Fruit fly (Drosophila melanogaster) whole organism, embryonic: Measurements from ENCODE around the gene Cip4.
A peak's percentile ranks its signal among the peaks of the same experiment; 100 is the strongest.

Experiments used
- Asciz ChIP-seq: fragments of 200-800 bp; sonication (Bioruptor generic); optimal IDR thresholded peaks from 2 replicates; lab custom pipeline; 2017; ENCODE audit warnings: missing biosample characterization, mild to moderate bottlenecking, missing genetic modification characterization, missing genetic modification reagents
- CG10565 ChIP-seq: fragments of 200-800 bp; sonication (Bioruptor generic); optimal IDR thresholded peaks from 3 replicates; lab custom pipeline; 2016; ENCODE audit warnings: missing biosample characterization, mild to moderate bottlenecking, missing genetic modification characterization
- CG11085 ChIP-seq: fragments of 200-800 bp; sonication (Bioruptor generic); IDR thresholded peaks from 2 replicates; pipeline ENCODE4 v1.3.6; 2022; ENCODE audit warnings: missing biosample characterization, missing genetic modification characterization
- CG12155 ChIP-seq: fragments of 200-800 bp; sonication (Bioruptor generic); optimal IDR thresholded peaks from 3 replicates; lab custom pipeline; 2016; ENCODE audit warnings: missing biosample characterization, missing genetic modification characterization
- CG1603 ChIP-seq: fragments of 200-800 bp; sonication (Bioruptor generic); optimal IDR thresholded peaks from 2 replicates; lab custom pipeline; 2019; ENCODE audit warnings: missing biosample characterization, mild to moderate bottlenecking, missing genetic modification characterization, moderate library complexity
- CG17568 ChIP-seq: fragments of 200-800 bp; sonication (Bioruptor generic); optimal IDR thresholded peaks from 2 replicates; lab custom pipeline; 2018; ENCODE audit warnings: missing biosample characterization, mild to moderate bottlenecking, missing genetic modification characterization, moderate library complexity
- CG1792 ChIP-seq: fragments of 200-800 bp; sonication (Bioruptor generic); optimal IDR thresholded peaks from 2 replicates; lab custom pipeline; 2016; ENCODE audit warnings: missing biosample characterization, missing genetic modification characterization
- CG18764 ChIP-seq: fragments of 200-800 bp; sonication (Bioruptor generic); optimal IDR thresholded peaks from 3 replicates; lab custom pipeline; 2016; ENCODE audit warnings: missing biosample characterization, missing genetic modification characterization
- CG2678 ChIP-seq: fragments of 200-800 bp; sonication (Bioruptor generic); optimal IDR thresholded peaks from 3 replicates; lab custom pipeline; 2019; ENCODE audit warnings: missing biosample characterization, mild to moderate bottlenecking, missing genetic modification characterization, moderate library complexity
- CG30403 ChIP-seq: fragments of 200-800 bp; sonication (Bioruptor generic); optimal IDR thresholded peaks from 3 replicates; lab custom pipeline; 2016; ENCODE audit warnings: missing biosample characterization, missing genetic modification characterization
- CG31441 ChIP-seq: fragments of 200-800 bp; sonication (Bioruptor generic); IDR thresholded peaks from 2 replicates; pipeline ENCODE4 v1.3.6; 2022; ENCODE audit warnings: missing biosample characterization, missing genetic modification characterization
- CG3281 ChIP-seq: fragments of 200-800 bp; sonication (Bioruptor generic); optimal IDR thresholded peaks from 3 replicates; lab custom pipeline; 2017; ENCODE audit warnings: missing biosample characterization, mild to moderate bottlenecking, missing genetic modification characterization
- CG5245 ChIP-seq: fragments of 200-800 bp; sonication (Bioruptor generic); optimal IDR thresholded peaks from 3 replicates; lab custom pipeline; 2016; ENCODE audit warnings: missing biosample characterization, missing genetic modification characterization
- CG6654 ChIP-seq: fragments of 200-800 bp; sonication (Bioruptor generic); optimal IDR thresholded peaks from 2 replicates; lab custom pipeline; 2017; ENCODE audit warnings: missing biosample characterization, mild to moderate bottlenecking, missing genetic modification characterization
- CG6791 ChIP-seq: fragments of 200-800 bp; sonication (Bioruptor generic); IDR thresholded peaks from 3 replicates; pipeline ENCODE4 v1.3.6; 2022; ENCODE audit warnings: missing biosample characterization, missing genetic modification characterization; ENCODE audit not compliant: partially characterized antibody
- CG7745 ChIP-seq: fragments of 200-800 bp; sonication (Bioruptor generic); optimal IDR thresholded peaks from 2 replicates; lab custom pipeline; 2018; ENCODE audit warnings: missing biosample characterization, mild to moderate bottlenecking, missing genetic modification characterization, moderate library complexity
- CG8388 ChIP-seq: fragments of 200-800 bp; sonication (Bioruptor generic); optimal IDR thresholded peaks from 2 replicates; lab custom pipeline; 2019; ENCODE audit warnings: missing biosample characterization, mild to moderate bottlenecking, missing genetic modification characterization, moderate library complexity
- CG9609 ChIP-seq: fragments of 200-800 bp; sonication (Bioruptor generic); optimal IDR thresholded peaks from 3 replicates; lab custom pipeline; 2016; ENCODE audit warnings: missing biosample characterization, missing genetic modification characterization
- CG9876 ChIP-seq: fragments of 200-800 bp; sonication (Bioruptor generic); optimal IDR thresholded peaks from 2 replicates; lab custom pipeline; 2016; ENCODE audit warnings: missing biosample characterization, missing genetic modification characterization
- CkIIα-i1 ChIP-seq: fragments of 200-800 bp; sonication (Bioruptor generic); IDR thresholded peaks from 2 replicates; pipeline ENCODE4 v1.3.6; 2022; ENCODE audit warnings: missing biosample characterization, missing genetic modification characterization
- D ChIP-seq, 2 experiments: fragments of 200-800 bp in 1 of 2; fragments of >200 bp in 1 of 2; sonication (Bioruptor generic) in 1 of 2; optimal IDR thresholded peaks; 2 replicates in 1 of 2; 3 replicates in 1 of 2; lab custom pipeline; 2017; ENCODE audit warnings: mild to moderate bottlenecking in 1 of 2, missing biosample characterization in 1 of 2, missing genetic modification characterization in 1 of 2, missing genetic modification reagents in 1 of 2
- Dad ChIP-seq: fragments of 200-800 bp; sonication (Bioruptor generic); optimal IDR thresholded peaks from 3 replicates; lab custom pipeline; 2016; ENCODE audit warnings: missing biosample characterization, missing genetic modification characterization
- Elba2 ChIP-seq: fragments of 200-800 bp; sonication (Bioruptor generic); optimal IDR thresholded peaks from 3 replicates; lab custom pipeline; 2016; ENCODE audit warnings: missing biosample characterization, missing genetic modification characterization
- H2.0 ChIP-seq: fragments of 200-800 bp; sonication (Bioruptor generic); IDR thresholded peaks from 2 replicates; pipeline ENCODE4 v1.3.6; 2022; ENCODE audit warnings: missing biosample characterization, missing genetic modification characterization
- HLH4C ChIP-seq: fragments of 200-800 bp; sonication (Bioruptor generic); IDR thresholded peaks from 3 replicates; pipeline ENCODE4 v1.3.6; 2022; ENCODE audit warnings: missing biosample characterization, missing genetic modification characterization; ENCODE audit not compliant: partially characterized antibody
- HmgD ChIP-seq: fragments of 200-800 bp; sonication (Bioruptor generic); optimal IDR thresholded peaks from 3 replicates; lab custom pipeline; 2016; ENCODE audit warnings: missing biosample characterization, missing genetic modification characterization
- HmgZ ChIP-seq: fragments of 200-800 bp; sonication (Bioruptor generic); optimal IDR thresholded peaks from 2 replicates; lab custom pipeline; 2018; ENCODE audit warnings: missing biosample characterization, mild to moderate bottlenecking, missing genetic modification characterization
- Jarid2 ChIP-seq: fragments of 200-800 bp; sonication (Bioruptor generic); optimal IDR thresholded peaks from 3 replicates; lab custom pipeline; 2017; ENCODE audit warnings: mild to moderate bottlenecking, missing biosample characterization, missing genetic modification reagents, missing genetic modification characterization
- Lpt ChIP-seq: fragments of >200 bp; optimal IDR thresholded peaks from 2 replicates; lab custom pipeline; 2018; ENCODE audit warnings: missing biosample characterization, missing genetic modification characterization
- Sry-δ ChIP-seq: fragments of 200-800 bp; sonication (Bioruptor generic); optimal IDR thresholded peaks from 2 replicates; lab custom pipeline; 2016; ENCODE audit warnings: missing biosample characterization, missing genetic modification characterization
- Stat92E ChIP-seq, 3 experiments: fragments of >200 bp in 2 of 3; fragments of 200-800 bp in 1 of 3; sonication (Bioruptor generic) in 1 of 3; optimal IDR thresholded peaks; 2 replicates each; lab custom pipeline; 2017 to 2019; ENCODE audit warnings: missing biosample characterization in 3 of 3, missing genetic modification characterization in 3 of 3, mild to moderate bottlenecking in 1 of 3, moderate library complexity in 1 of 3
- Trl ChIP-seq, 3 experiments: fragments of >200 bp in 2 of 3; fragments of 200-800 bp in 1 of 3; sonication (Bioruptor generic) in 1 of 3; optimal IDR thresholded peaks; 2 replicates in 1 of 3; 3 replicates in 2 of 3; lab custom pipeline; 2016 to 2017; ENCODE audit warnings: missing biosample characterization in 1 of 3, missing genetic modification characterization in 1 of 3
- cad ChIP-seq: fragments of >200 bp; optimal IDR thresholded peaks from 2 replicates; lab custom pipeline; 2017; ENCODE audit warnings: missing biosample characterization, missing genetic modification characterization
- ci ChIP-seq: fragments of 200-800 bp; sonication (Bioruptor generic); IDR thresholded peaks from 3 replicates; pipeline ENCODE4 v1.3.6; 2022; ENCODE audit warnings: missing biosample characterization, missing genetic modification characterization
- croc ChIP-seq: fragments of 200-800 bp; sonication (Bioruptor generic); conservative IDR thresholded peaks from 3 replicates; pipeline ENCODE4 v1.3.6; 2022; ENCODE audit warnings: missing biosample characterization, missing genetic modification characterization
- dm ChIP-seq: fragments of 200-800 bp; sonication (Bioruptor generic); optimal IDR thresholded peaks from 3 replicates; lab custom pipeline; 2016; ENCODE audit warnings: missing biosample characterization, missing genetic modification characterization
- ems ChIP-seq: fragments of 200-800 bp; sonication (Bioruptor generic); optimal IDR thresholded peaks from 3 replicates; lab custom pipeline; 2016; ENCODE audit warnings: missing biosample characterization, missing genetic modification characterization
- gcm2 ChIP-seq: fragments of 200-800 bp; sonication (Bioruptor generic); optimal IDR thresholded peaks from 2 replicates; lab custom pipeline; 2016; ENCODE audit warnings: missing biosample characterization, missing genetic modification characterization
- inv ChIP-seq: fragments of 200-800 bp; sonication (Bioruptor generic); IDR thresholded peaks from 2 replicates; pipeline ENCODE4 v1.3.6; 2022; ENCODE audit warnings: missing biosample characterization, missing genetic modification characterization; ENCODE audit not compliant: partially characterized antibody
- lola ChIP-seq, 3 experiments: fragments of >200 bp in 2 of 3; fragments of 200-800 bp in 1 of 3; sonication (Bioruptor generic) in 1 of 3; optimal IDR thresholded peaks; 2 replicates each; lab custom pipeline; 2017 to 2019; ENCODE audit warnings: missing biosample characterization in 3 of 3, missing genetic modification characterization in 3 of 3, mild to moderate bottlenecking in 1 of 3, moderate library complexity in 1 of 3
- mirr ChIP-seq: fragments of 200-800 bp; sonication (Bioruptor generic); optimal IDR thresholded peaks from 3 replicates; lab custom pipeline; 2018; ENCODE audit warnings: missing biosample characterization, mild to moderate bottlenecking, missing genetic modification characterization
- nmo ChIP-seq: fragments of 200-800 bp; sonication (Bioruptor generic); optimal IDR thresholded peaks from 2 replicates; lab custom pipeline; 2018; ENCODE audit warnings: missing biosample characterization, mild to moderate bottlenecking, missing genetic modification characterization, moderate library complexity
- pfk ChIP-seq: fragments of 200-800 bp; sonication (Bioruptor generic); optimal IDR thresholded peaks from 2 replicates; lab custom pipeline; 2018; ENCODE audit warnings: missing biosample characterization, mild to moderate bottlenecking, missing genetic modification characterization, moderate library complexity
- sc ChIP-seq, 3 experiments: fragments of >200 bp in 2 of 3; fragments of 200-800 bp in 1 of 3; sonication (Bioruptor generic) in 1 of 3; optimal IDR thresholded peaks; 2 replicates in 2 of 3; 3 replicates in 1 of 3; lab custom pipeline; 2017; ENCODE audit warnings: mild to moderate bottlenecking in 1 of 3, missing biosample characterization in 1 of 3, missing genetic modification characterization in 1 of 3, missing genetic modification reagents in 1 of 3
- sisA ChIP-seq: fragments of 200-800 bp; sonication (Bioruptor generic); IDR thresholded peaks from 2 replicates; pipeline ENCODE4 v1.3.6; 2022; ENCODE audit warnings: missing biosample characterization, missing genetic modification characterization
- tgo ChIP-seq: fragments of 200-800 bp; sonication (Bioruptor generic); IDR thresholded peaks from 3 replicates; pipeline ENCODE4 v1.3.6; 2022; ENCODE audit warnings: missing biosample characterization, missing genetic modification characterization
- unpg ChIP-seq: fragments of 200-800 bp; sonication (Bioruptor generic); optimal IDR thresholded peaks from 3 replicates; lab custom pipeline; 2018; ENCODE audit warnings: missing biosample characterization, mild to moderate bottlenecking, missing genetic modification characterization, moderate library complexity

Gene Cip4

dm6 chr3L:4403180-4403769 is 39.4 kb upstream of the Cip4 start, which contains the start of gene Syx17 (continued):
- TF ChIP-seq CG18764 = peak; percentile 38
- TF ChIP-seq Dad (GFP tag; lab: Kevin White, UChicago) = peak; percentile 24
- peak; percentile 30 for TF ChIP-seq CG9876 (GFP tag; lab: Kevin White, UChicago)
- TF ChIP-seq lola (GFP tag; optimal IDR thresholded peaks at IDR 0.05; lab: Kevin White, UChicago) = peak in 1 of 3 experiments; percentile 33
- peak; percentile 50 for TF ChIP-seq Jarid2
- peak; percentile 53 for TF ChIP-seq mirr
- TF ChIP-seq Lpt (GFP tag; lab: Kevin White, UChicago) = no peak
- TF ChIP-seq Trl (optimal IDR thresholded peaks at IDR 0.05; lab: Kevin White, UChicago) = no peak
- TF ChIP-seq Trl (GFP tag; optimal IDR thresholded peaks at IDR 0.05; lab: Kevin White, UChicago) = peak; percentile 56
- TF ChIP-seq CG5245 (GFP tag; lab: Kevin White, UChicago) = peak; percentile 33
- TF ChIP-seq CG11085 = 0 out of 2 replicates have a peak, but pooled peaks have one; percentile 32
- TF ChIP-seq dm (GFP tag; lab: Kevin White, UChicago) = peak; percentile 54
- TF ChIP-seq sc (optimal IDR thresholded peaks at IDR 0.05; lab: Kevin White, UChicago) = no peak
- no peak for TF ChIP-seq sc (GFP tag; optimal IDR thresholded peaks at IDR 0.05; lab: Kevin White, UChicago)
- TF ChIP-seq CG7745 = no peak
- TF ChIP-seq CkIIα-i1 (GFP tag; lab: Robert Waterston, UW) = no peak
- TF ChIP-seq CG10565 (GFP tag; lab: Kevin White, UChicago) = no peak
- peak; percentile 66 for TF ChIP-seq CG30403 (GFP tag; lab: Kevin White, UChicago)
- TF ChIP-seq HLH4C = peak; percentile 85
- TF ChIP-seq HmgD = peak; percentile 41
- peak in 1 of 3 experiments; percentile 42 for TF ChIP-seq Stat92E (GFP tag; optimal IDR thresholded peaks at IDR 0.05; lab: Kevin White, UChicago)

- peak; percentile 90 for TF ChIP-seq cad
- TF ChIP-seq tgo (GFP tag; lab: Robert Waterston, UW) = no peak
- TF ChIP-seq gcm2 = no peak
- no peak for TF ChIP-seq CG6791
- no peak for TF ChIP-seq CG12155 (GFP tag; lab: Kevin White, UChicago)
- TF ChIP-seq CG17568 (GFP tag; lab: Kevin White, UChicago) = no peak
- peak; percentile 94 for TF ChIP-seq CG6654
- no peak for TF ChIP-seq croc (GFP tag; lab: Robert Waterston, UW)
- TF ChIP-seq Asciz (GFP tag; lab: Kevin White, UChicago) = no peak
- no peak for TF ChIP-seq CG1792 (GFP tag; lab: Kevin White, UChicago)
- TF ChIP-seq Elba2 (GFP tag; lab: Kevin White, UChicago) = no peak
- no peak for TF ChIP-seq CG8388 (GFP tag; lab: Kevin White, UChicago)
Measured at dm6 chr3L:4401241-4401640, 37.3 kb upstream of the Cip4 start.

dm6 chr3L:4399905-4400304 is 36.0 kb upstream of the Cip4 start:
- TF ChIP-seq CG3281 (GFP tag; lab: Kevin White, UChicago) (no peak), pfk (GFP tag; lab: Kevin White, UChicago) (no peak), CG1603 (peak; percentile 41), Sry-δ (GFP tag; lab: Kevin White, UChicago) (no peak), unpg (peak; percentile 19), HmgZ (tag; lab: Kevin White, UChicago) (no peak), ci (0 out of 3 replicates have a peak, but pooled peaks have one; percentile 36), CG31441 (GFP tag; lab: Robert Waterston, UW) (peak; percentile 48; the same call in 1 of the 2 replicates), nmo (GFP tag; lab: Kevin White, UChicago) (peak; percentile 31), CG9609 (GFP tag; lab: Kevin White, UChicago) (no peak), D (optimal IDR thresholded peaks at IDR 0.05; lab: Kevin White, UChicago) (no peak), D (GFP tag; optimal IDR thresholded peaks at IDR 0.05; lab: Kevin White, UChicago) (peak; percentile 28), CG2678 (tag; lab: Kevin White, UChicago) (peak; percentile 27), H2.0 (GFP tag; lab: Robert Waterston, UW) (0 out of 2 replicates have a peak, but pooled peaks have one; percentile 6), ems (GFP tag; lab: Kevin White, UChicago) (no peak), sisA (GFP tag; lab: Robert Waterston, UW) (no peak), CG8388 (GFP tag; lab: Kevin White, UChicago) (peak; percentile 13), inv (GFP tag; lab: Robert Waterston, UW) (no peak)
